Worm (Caenorhabditis elegans) whole organism, L1 larva: ENCODE data around the gene Y66C5A.1.

Source experiments
- C16A3.4 ChIP-seq: fragments of 150-350 bp; optimal IDR thresholded peaks from 2 replicates; lab custom pipeline; 2014; ENCODE audit warnings: missing biosample characterization, missing genetic modification characterization
- C34B4.2 ChIP-seq: sonication (generic microtip); optimal IDR thresholded peaks from 2 replicates; lab custom pipeline; 2017; ENCODE audit warnings: mild to moderate bottlenecking, missing genetic modification characterization, missing compliant biosample characterization
- F16B12.6 ChIP-seq: fragments of 150-350 bp; optimal IDR thresholded peaks from 2 replicates; lab custom pipeline; 2014; ENCODE audit warnings: missing biosample characterization, missing genetic modification characterization
- Y116A8C.19 ChIP-seq: sonication (generic microtip); optimal IDR thresholded peaks from 2 replicates; lab custom pipeline; 2016; ENCODE audit warnings: missing compliant biosample characterization, missing genetic modification characterization, borderline replicate concordance
- aha-1 ChIP-seq: fragments of 150-350 bp; optimal IDR thresholded peaks from 2 replicates; lab custom pipeline; 2014; ENCODE audit warnings: missing biosample characterization, missing genetic modification characterization
- aly-2 ChIP-seq: fragments of 150-350 bp; optimal IDR thresholded peaks from 2 replicates; lab custom pipeline; 2014; ENCODE audit warnings: missing biosample characterization, missing genetic modification characterization
- blmp-1 ChIP-seq: fragments of 150-350 bp; optimal IDR thresholded peaks from 2 replicates; lab custom pipeline; 2014; ENCODE audit warnings: missing biosample characterization, missing genetic modification characterization
- ceh-88 ChIP-seq: fragments of 200-800 bp; sonication (Bioruptor generic); IDR thresholded peaks from 2 replicates; pipeline ENCODE4 v1.3.6; 2022; ENCODE audit warnings: missing genetic modification characterization, missing compliant biosample characterization
- ces-1 ChIP-seq: fragments of 150-350 bp; optimal IDR thresholded peaks from 2 replicates; lab custom pipeline; 2014; ENCODE audit warnings: missing biosample characterization, missing genetic modification reagents, missing genetic modification characterization
- efl-1 ChIP-seq, 4 experiments: fragments of 150-350 bp; optimal IDR thresholded peaks in 3 of 4; peaks in 1 of 4; 1 replicate in 1 of 4; 2 replicates in 3 of 4; lab custom pipeline; 2014; ENCODE audit warnings: missing biosample characterization in 2 of 4, missing genetic modification characterization in 2 of 4, missing genetic modification reagents in 2 of 4
- efl-3 ChIP-seq: fragments of 200-800 bp; sonication (Bioruptor generic); optimal IDR thresholded peaks from 2 replicates; lab custom pipeline; 2018; ENCODE audit warnings: mild to moderate bottlenecking, missing genetic modification characterization, missing compliant biosample characterization
- egl-13 ChIP-seq: sonication (generic microtip); optimal IDR thresholded peaks from 2 replicates; lab custom pipeline; 2016; ENCODE audit warnings: missing genotype, missing genetic modification reagents, missing genetic modification characterization, missing compliant biosample characterization
- elt-3 ChIP-seq, 6 experiments: fragments of 150-350 bp in 1 of 6; sonication (generic microtip); optimal IDR thresholded peaks; 2 replicates each; lab custom pipeline; 2017 to 2018; ENCODE audit warnings: missing biosample characterization in 6 of 6, missing genetic modification characterization in 6 of 6, inconsistent platforms in 1 of 6
- fkh-10 ChIP-seq: sonication (generic microtip); optimal IDR thresholded peaks from 2 replicates; lab custom pipeline; 2017; ENCODE audit warnings: missing biosample characterization, missing genetic modification reagents, missing genetic modification characterization
- fkh-8 ChIP-seq: sonication (generic microtip); optimal IDR thresholded peaks from 2 replicates; lab custom pipeline; 2016; ENCODE audit warnings: mild to moderate bottlenecking, missing genetic modification characterization, missing compliant biosample characterization
- fos-1 ChIP-seq: fragments of 150-350 bp; optimal IDR thresholded peaks from 2 replicates; lab custom pipeline; 2014; ENCODE audit warnings: missing biosample characterization, missing genetic modification characterization
- grh-1 ChIP-seq: fragments of 200-800 bp; sonication (Bioruptor generic); IDR thresholded peaks from 2 replicates; pipeline ENCODE4 v1.3.6; 2022; ENCODE audit warnings: missing genetic modification reagents, missing genetic modification characterization, missing compliant biosample characterization
- hlh-17 ChIP-seq: fragments of 200-800 bp; sonication (Bioruptor generic); optimal IDR thresholded peaks from 2 replicates; lab custom pipeline; 2018; ENCODE audit warnings: missing genetic modification characterization, mild to moderate bottlenecking, missing compliant biosample characterization, moderate library complexity, borderline replicate concordance
- irx-1 ChIP-seq: sonication (generic microtip); optimal IDR thresholded peaks from 2 replicates; lab custom pipeline; 2016; ENCODE audit warnings: missing genetic modification characterization, missing compliant biosample characterization
- jun-1 ChIP-seq: fragments of 150-350 bp; optimal IDR thresholded peaks from 2 replicates; lab custom pipeline; 2014; ENCODE audit warnings: missing biosample characterization, missing genetic modification reagents, missing genetic modification characterization
- lin-14 ChIP-seq: fragments of 200-800 bp; sonication (Bioruptor generic); optimal IDR thresholded peaks from 2 replicates; lab custom pipeline; 2018; ENCODE audit warnings: mild to moderate bottlenecking, missing genetic modification characterization, moderate library complexity, missing compliant biosample characterization
- lin-35 ChIP-seq, 2 experiments: fragments of 150-350 bp; optimal IDR thresholded peaks; 2 replicates each; lab custom pipeline; 2014; ENCODE audit warnings: missing biosample characterization in 2 of 2, missing genetic modification characterization in 2 of 2, missing genetic modification reagents in 2 of 2
- lir-3 ChIP-seq: sonication (generic microtip); optimal IDR thresholded peaks from 2 replicates; lab custom pipeline; 2016; ENCODE audit warnings: mild to moderate bottlenecking, missing genetic modification characterization, moderate library complexity, missing compliant biosample characterization; ENCODE audit not compliant: poor library complexity
- mab-9 ChIP-seq: fragments of 200-800 bp; sonication (Bioruptor generic); IDR thresholded peaks from 2 replicates; pipeline ENCODE4 v1.3.6; 2022; ENCODE audit warnings: missing genetic modification reagents, missing genetic modification characterization, missing compliant biosample characterization
- mef-2 ChIP-seq: fragments of 150-350 bp; optimal IDR thresholded peaks from 2 replicates; lab custom pipeline; 2014; ENCODE audit warnings: missing biosample characterization, missing genetic modification characterization
- nhr-11 ChIP-seq: fragments of 150-350 bp; optimal IDR thresholded peaks from 2 replicates; lab custom pipeline; 2014; ENCODE audit warnings: missing biosample characterization, missing genetic modification characterization
- nhr-19 ChIP-seq: fragments of 200-800 bp; sonication (Bioruptor generic); conservative IDR thresholded peaks from 2 replicates; pipeline ENCODE4 v1.3.6; 2022; ENCODE audit warnings: missing genetic modification characterization, missing compliant biosample characterization
- nhr-20 ChIP-seq: sonication (generic microtip); optimal IDR thresholded peaks from 2 replicates; lab custom pipeline; 2016; ENCODE audit warnings: mild to moderate bottlenecking, missing genetic modification characterization, missing compliant biosample characterization
- nhr-237 ChIP-seq: fragments of 150-350 bp; optimal IDR thresholded peaks from 2 replicates; lab custom pipeline; 2014; ENCODE audit warnings: missing biosample characterization, missing genetic modification characterization
- nhr-47 ChIP-seq: sonication (generic microtip); optimal IDR thresholded peaks from 2 replicates; lab custom pipeline; 2016; ENCODE audit warnings: mild to moderate bottlenecking, missing genetic modification characterization, moderate library complexity, missing compliant biosample characterization
- nhr-77 ChIP-seq: fragments of 150-350 bp; optimal IDR thresholded peaks from 2 replicates; lab custom pipeline; 2014; ENCODE audit warnings: missing biosample characterization, missing genetic modification characterization
- nhr-84 ChIP-seq: sonication (generic microtip); optimal IDR thresholded peaks from 2 replicates; lab custom pipeline; 2017; ENCODE audit warnings: missing biosample characterization, missing genetic modification characterization
- nhr-90 ChIP-seq: sonication (generic microtip); optimal IDR thresholded peaks from 2 replicates; lab custom pipeline; 2016; ENCODE audit warnings: mild to moderate bottlenecking, missing genetic modification characterization, missing compliant biosample characterization; ENCODE audit not compliant: poor library complexity
- pag-3 ChIP-seq: sonication (generic microtip); optimal IDR thresholded peaks from 2 replicates; lab custom pipeline; 2017; ENCODE audit warnings: missing genetic modification characterization, mild to moderate bottlenecking, missing compliant biosample characterization, antibody characterized with exemption, borderline replicate concordance; ENCODE audit not compliant: insufficient read depth
- pax-3 ChIP-seq: fragments of 200-800 bp; sonication (Bioruptor generic); optimal IDR thresholded peaks from 2 replicates; lab custom pipeline; 2018; ENCODE audit warnings: mild to moderate bottlenecking, missing genetic modification characterization, moderate library complexity, missing compliant biosample characterization
- pqm-1 ChIP-seq: sonication (generic microtip); optimal IDR thresholded peaks from 3 replicates; lab custom pipeline; 2017; ENCODE audit warnings: missing biosample characterization, missing genetic modification characterization
- rnt-1 ChIP-seq: sonication (generic microtip); optimal IDR thresholded peaks from 2 replicates; lab custom pipeline; 2016; ENCODE audit warnings: mild to moderate bottlenecking, missing genetic modification characterization, moderate library complexity, missing compliant biosample characterization
- sup-37 ChIP-seq: fragments of 200-800 bp; sonication (Bioruptor generic); optimal IDR thresholded peaks from 2 replicates; lab custom pipeline; 2018; ENCODE audit warnings: mild to moderate bottlenecking, missing genetic modification characterization, missing compliant biosample characterization
- swsn-7 ChIP-seq: sonication (generic microtip); optimal IDR thresholded peaks from 2 replicates; lab custom pipeline; 2016; ENCODE audit warnings: missing genetic modification characterization, missing compliant biosample characterization
- unc-130 ChIP-seq: fragments of 150-350 bp; optimal IDR thresholded peaks from 2 replicates; lab custom pipeline; 2017; ENCODE audit warnings: missing biosample characterization, missing genetic modification characterization, inconsistent platforms
- unc-62 ChIP-seq: fragments of 150-350 bp; optimal IDR thresholded peaks from 2 replicates; lab custom pipeline; 2014; ENCODE audit warnings: missing biosample characterization, missing genetic modification reagents, missing genetic modification characterization
- unc-98 ChIP-seq: fragments of 200-800 bp; sonication (Bioruptor generic); IDR thresholded peaks from 2 replicates; pipeline ENCODE4 v1.3.6; 2022; ENCODE audit warnings: missing genetic modification characterization, missing compliant biosample characterization
- xbp-1 ChIP-seq: sonication (generic microtip); optimal IDR thresholded peaks from 2 replicates; lab custom pipeline; 2016; ENCODE audit warnings: missing genetic modification characterization, missing compliant biosample characterization
- zag-1 ChIP-seq: fragments of 150-350 bp; optimal IDR thresholded peaks from 2 replicates; lab custom pipeline; 2014; ENCODE audit warnings: missing biosample characterization, missing genetic modification characterization

Gene Y66C5A.1

ce11 chrX:14473740-14474139, 18.4 kb upstream of the Y66C5A.1 start, which contains the start of gene M163.5:
M163.5 (plus strand) TSS chrX:14474040.
- TF ChIP-seq ces-1 (GFP tag; lab: Kevin White, UChicago), result no peak
- TF ChIP-seq nhr-47, result no peak
- no peak for TF ChIP-seq unc-130 (tag; lab: Kevin White, UChicago)
- no peak for TF ChIP-seq nhr-19
- TF ChIP-seq pax-3 (tag; lab: Kevin White, UChicago), result no peak
- TF ChIP-seq grh-1 (GFP tag; lab: Robert Waterston, UW), result no peak
- no peak for TF ChIP-seq aly-2 (tag; lab: Kevin White, UChicago)
- no peak for TF ChIP-seq mab-9 (GFP tag; lab: Robert Waterston, UW)
- no peak for TF ChIP-seq sup-37
- TF ChIP-seq nhr-90 (tag; lab: Kevin White, UChicago), result no peak
- no peak for TF ChIP-seq efl-3
- TF ChIP-seq efl-1 (optimal IDR thresholded peaks at IDR 0.05; lab: Kevin White, UChicago), result no peak
- TF ChIP-seq efl-1 (GFP tag; optimal IDR thresholded peaks at IDR 0.05 in 1 of 2; lab: Kevin White, UChicago), result no peak
- no peak for TF ChIP-seq ceh-88 (GFP tag; lab: Robert Waterston, UW)
- no peak for TF ChIP-seq egl-13 (tag; lab: Kevin White, UChicago)
- no peak for TF ChIP-seq fkh-8
- no peak for TF ChIP-seq fos-1 (tag; lab: Kevin White, UChicago)
- no peak for TF ChIP-seq irx-1 (tag; lab: Kevin White, UChicago)
- TF ChIP-seq C34B4.2, result no peak

ce11 chrX:14470687-14471086, 15.4 kb upstream of the Y66C5A.1 start, which contains the start of gene M163.10:
M163.10 (plus strand) TSS chrX:14470987.
- TF ChIP-seq jun-1 (tag; lab: Kevin White, UChicago), result no peak
- no peak for TF ChIP-seq elt-3 (tag; optimal IDR thresholded peaks at IDR 0.05; lab: Kevin White, UChicago)
- no peak for TF ChIP-seq efl-1 (optimal IDR thresholded peaks at IDR 0.05; lab: Kevin White, UChicago)
- no peak for TF ChIP-seq efl-1 (GFP tag; optimal IDR thresholded peaks at IDR 0.05 in 1 of 2; lab: Kevin White, UChicago)
- no peak for TF ChIP-seq lir-3 (tag; lab: Kevin White, UChicago)
- TF ChIP-seq swsn-7, result no peak
- TF ChIP-seq pag-3 (tag; lab: Kevin White, UChicago), result no peak
- TF ChIP-seq mef-2 (tag; lab: Kevin White, UChicago), result no peak
- TF ChIP-seq nhr-84, result no peak
- TF ChIP-seq C16A3.4 (tag; lab: Kevin White, UChicago), result no peak
- TF ChIP-seq zag-1, result no peak
- TF ChIP-seq nhr-237, result no peak
- no peak for TF ChIP-seq unc-98 (GFP tag; lab: Robert Waterston, UW)
- TF ChIP-seq pqm-1 (tag; lab: Kevin White, UChicago), result no peak
- TF ChIP-seq fkh-10 (GFP tag; lab: Kevin White, UChicago), result no peak
- no peak for TF ChIP-seq nhr-11 (tag; lab: Kevin White, UChicago)

DNA sequence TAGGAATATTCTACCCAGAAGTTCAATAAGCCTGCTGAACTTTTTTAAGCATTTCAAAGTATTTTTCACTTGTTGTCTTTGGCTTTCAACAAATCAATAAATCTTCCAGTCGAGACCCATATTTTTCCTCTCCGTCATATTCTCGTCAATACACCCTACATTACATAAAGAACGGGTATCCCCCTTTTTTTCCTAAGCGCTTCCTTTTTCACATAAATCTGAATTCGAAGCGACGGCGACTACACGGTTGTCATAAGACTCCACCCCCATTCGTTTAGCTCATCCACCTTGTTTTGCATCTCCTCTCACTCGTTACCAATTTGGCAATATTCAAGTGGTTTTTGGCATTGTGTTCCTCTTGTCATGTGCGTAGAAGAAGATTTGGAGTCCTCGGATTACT, 14.0 kb upstream of the Y66C5A.1 start, which contains the start of gene M163.9:
M163.9 (plus strand) TSS at position 301 of the 400 bp plus-strand sequence.
- TF ChIP-seq lin-14 (GFP tag; lab: Kevin White, UChicago), result no peak

DNA sequence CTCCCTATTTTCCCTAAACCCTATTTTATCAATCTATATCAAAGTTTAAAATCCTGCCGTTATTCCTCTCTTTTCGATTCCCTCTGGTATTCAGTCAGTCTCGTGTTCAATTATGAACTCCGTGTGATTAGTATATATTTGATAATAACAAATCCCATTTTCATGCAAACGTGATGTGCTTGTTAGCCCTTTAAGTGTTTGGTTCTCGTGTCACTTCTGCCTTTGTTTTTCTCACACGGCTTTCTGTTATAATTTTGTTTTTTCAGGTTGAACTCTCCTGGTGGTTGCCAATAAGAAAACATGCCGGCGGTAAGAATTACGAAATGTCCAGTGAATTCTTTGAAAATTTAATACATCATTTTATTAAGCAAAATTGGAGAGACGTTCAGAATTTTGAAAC, 11.2 kb upstream of the Y66C5A.1 start, which contains the start of gene M163.21:
M163.21 (plus strand) TSS at position 301 of the 400 bp plus-strand sequence.
- TF ChIP-seq hlh-17, result no peak
- TF ChIP-seq nhr-77 (tag; lab: Kevin White, UChicago), result no peak
- no peak for TF ChIP-seq rnt-1
- no peak for TF ChIP-seq nhr-19
- TF ChIP-seq Y116A8C.19 (tag; lab: Kevin White, UChicago), result no peak
- TF ChIP-seq unc-62 (GFP tag; lab: Kevin White, UChicago), result no peak
- TF ChIP-seq lin-35 (GFP tag; optimal IDR thresholded peaks at IDR 0.05; lab: Kevin White, UChicago), result no peak
- TF ChIP-seq egl-13 (tag; lab: Kevin White, UChicago), result no peak
- TF ChIP-seq mab-9 (GFP tag; lab: Robert Waterston, UW), result no peak
- TF ChIP-seq blmp-1, result no peak
- no peak for TF ChIP-seq aha-1
- no peak for TF ChIP-seq xbp-1 (tag; lab: Kevin White, UChicago)
- TF ChIP-seq fos-1 (tag; lab: Kevin White, UChicago), result no peak
- no peak for TF ChIP-seq nhr-20
- TF ChIP-seq F16B12.6 (tag; lab: Kevin White, UChicago), result no peak
